Worm (Caenorhabditis elegans) whole organism, L1 larva: ENCODE data around the gene F01G4.4.

Source experiments
- nhr-76 ChIP-seq: sonication (generic microtip); optimal IDR thresholded peaks from 2 replicates; lab custom pipeline; 2017; ENCODE audit warnings: missing biosample characterization, missing genetic modification characterization
- pax-3 ChIP-seq: fragments of 200-800 bp; sonication (Bioruptor generic); optimal IDR thresholded peaks from 2 replicates; lab custom pipeline; 2018; ENCODE audit warnings: mild to moderate bottlenecking, missing genetic modification characterization, moderate library complexity, missing compliant biosample characterization
- swsn-7 ChIP-seq: sonication (generic microtip); optimal IDR thresholded peaks from 2 replicates; lab custom pipeline; 2016; ENCODE audit warnings: missing genetic modification characterization, missing compliant biosample characterization
- ztf-11 ChIP-seq, 2 experiments: sonication (generic microtip); optimal IDR thresholded peaks; 2 replicates each; lab custom pipeline; 2016 to 2017; ENCODE audit warnings: missing genetic modification characterization in 2 of 2, missing biosample characterization in 1 of 2, missing compliant biosample characterization in 1 of 2

- no peak for TF ChIP-seq swsn-7 (tag; lab: Kevin White, UChicago)
- TF ChIP-seq nhr-76, result no peak
- no peak for TF ChIP-seq ztf-11 (tag; optimal IDR thresholded peaks at IDR 0.05; lab: Kevin White, UChicago)
- TF ChIP-seq pax-3 (tag; lab: Kevin White, UChicago), result no peak
These were observed 40.8 kb downstream of the F01G4.4 start, which contains the start of gene nuaf-3 for ce11 chrIV:11183991-11184390.
